Worm (Caenorhabditis elegans) whole organism, L3 larva: ENCODE results near the gene C14F11.4.

ENCODE experiments used
- R02D3.7 ChIP-seq: fragments of 150-350 bp; optimal IDR thresholded peaks from 2 replicates; lab custom pipeline; 2014; ENCODE audit warnings: missing biosample characterization, missing genetic modification characterization
- ZK546.5 ChIP-seq: sonication (generic microtip); optimal IDR thresholded peaks from 2 replicates; lab custom pipeline; 2017; ENCODE audit warnings: missing biosample characterization, missing genetic modification characterization
- aly-2 ChIP-seq: fragments of 150-350 bp; optimal IDR thresholded peaks from 2 replicates; lab custom pipeline; 2014; ENCODE audit warnings: missing biosample characterization, missing genetic modification characterization
- ama-1 ChIP-seq: fragments of 150-350 bp; optimal IDR thresholded peaks from 2 replicates; lab custom pipeline; 2018
- ceh-16 ChIP-seq: sonication (generic microtip); optimal IDR thresholded peaks from 2 replicates; lab custom pipeline; 2017; ENCODE audit warnings: missing biosample characterization, missing genetic modification characterization
- ceh-28 ChIP-seq: fragments of 150-350 bp; optimal IDR thresholded peaks from 2 replicates; lab custom pipeline; 2014; ENCODE audit warnings: missing biosample characterization, missing genetic modification reagents, missing genetic modification characterization
- ceh-82 ChIP-seq: fragments of 150-350 bp; optimal IDR thresholded peaks from 2 replicates; lab custom pipeline; 2014; ENCODE audit warnings: missing biosample characterization, missing genetic modification characterization
- ceh-9 ChIP-seq: sonication (generic microtip); optimal IDR thresholded peaks from 2 replicates; lab custom pipeline; 2018; ENCODE audit warnings: missing biosample characterization, missing genetic modification characterization
- daf-12 ChIP-seq: fragments of 150-350 bp; optimal IDR thresholded peaks from 2 replicates; lab custom pipeline; 2014; ENCODE audit warnings: missing biosample characterization, missing genetic modification reagents, missing genetic modification characterization
- egl-27 ChIP-seq: sonication (generic microtip); optimal IDR thresholded peaks from 4 replicates; lab custom pipeline; 2017; ENCODE audit warnings: missing biosample characterization, missing genetic modification reagents, missing genetic modification characterization
- egl-5 ChIP-seq: fragments of 150-350 bp; optimal IDR thresholded peaks from 2 replicates; lab custom pipeline; 2017; ENCODE audit warnings: missing biosample characterization, missing genetic modification reagents, missing genetic modification characterization, inconsistent platforms
- elt-1 ChIP-seq: fragments of 150-350 bp; optimal IDR thresholded peaks from 2 replicates; lab custom pipeline; 2014; ENCODE audit warnings: missing biosample characterization, missing genetic modification characterization
- elt-2 ChIP-seq: sonication (generic microtip); optimal IDR thresholded peaks from 2 replicates; lab custom pipeline; 2016; ENCODE audit warnings: missing genetic modification reagents, mild to moderate bottlenecking, missing genetic modification characterization, missing compliant biosample characterization
- elt-3 ChIP-seq, 3 experiments: fragments of 150-350 bp in 1 of 3; sonication (generic microtip) in 2 of 3; optimal IDR thresholded peaks; 2 replicates in 2 of 3; 4 replicates in 1 of 3; lab custom pipeline; 2014 to 2017; ENCODE audit warnings: missing biosample characterization in 3 of 3, missing genetic modification characterization in 3 of 3
- eor-1 ChIP-seq, 2 experiments: fragments of 150-350 bp; optimal IDR thresholded peaks; 2 replicates each; lab custom pipeline; 2014 to 2018; ENCODE audit warnings: missing biosample characterization in 2 of 2, missing genetic modification characterization in 2 of 2
- fkh-10 ChIP-seq: sonication (generic microtip); optimal IDR thresholded peaks from 2 replicates; lab custom pipeline; 2017; ENCODE audit warnings: missing biosample characterization, missing genetic modification reagents, missing genetic modification characterization
- fkh-2 ChIP-seq: fragments of 150-350 bp; optimal IDR thresholded peaks from 2 replicates; lab custom pipeline; 2014; ENCODE audit warnings: missing biosample characterization, missing genetic modification reagents, missing genetic modification characterization
- fos-1 ChIP-seq: fragments of 150-350 bp; optimal IDR thresholded peaks from 2 replicates; lab custom pipeline; 2014; ENCODE audit warnings: missing biosample characterization, missing genetic modification characterization
- hmg-11 ChIP-seq: sonication (generic microtip); optimal IDR thresholded peaks from 2 replicates; lab custom pipeline; 2016; ENCODE audit warnings: missing genetic modification characterization, missing compliant biosample characterization
- jun-1 ChIP-seq: fragments of 150-350 bp; optimal IDR thresholded peaks from 2 replicates; lab custom pipeline; 2014; ENCODE audit warnings: missing biosample characterization, missing genetic modification reagents, missing genetic modification characterization
- lin-15B ChIP-seq: fragments of 150-350 bp; optimal IDR thresholded peaks from 2 replicates; lab custom pipeline; 2014; ENCODE audit warnings: missing biosample characterization, missing genetic modification characterization
- lin-39 ChIP-seq: fragments of 150-350 bp; optimal IDR thresholded peaks from 2 replicates; lab custom pipeline; 2018; ENCODE audit warnings: missing biosample characterization, missing genetic modification reagents, missing genetic modification characterization
- lsy-12 ChIP-seq: sonication (generic microtip); optimal IDR thresholded peaks from 2 replicates; lab custom pipeline; 2016; ENCODE audit warnings: mild to moderate bottlenecking, missing genetic modification characterization, missing compliant biosample characterization
- mdl-1 ChIP-seq: fragments of 150-350 bp; optimal IDR thresholded peaks from 2 replicates; lab custom pipeline; 2014; ENCODE audit warnings: missing biosample characterization, missing genetic modification characterization
- mml-1 ChIP-seq: fragments of 150-350 bp; sonication (generic microtip); optimal IDR thresholded peaks from 3 replicates; lab custom pipeline; 2014; ENCODE audit warnings: missing biosample characterization, missing genetic modification characterization
- nfya-1 ChIP-seq: sonication (generic microtip); optimal IDR thresholded peaks from 2 replicates; lab custom pipeline; 2017; ENCODE audit warnings: missing genetic modification characterization, mild to moderate bottlenecking, missing compliant biosample characterization, antibody characterized with exemption, moderate library complexity; ENCODE audit not compliant: insufficient read depth
- nhr-11 ChIP-seq: fragments of 150-350 bp; optimal IDR thresholded peaks from 2 replicates; lab custom pipeline; 2014; ENCODE audit warnings: missing biosample characterization, missing genetic modification characterization
- nhr-12 ChIP-seq: fragments of 150-350 bp; optimal IDR thresholded peaks from 2 replicates; lab custom pipeline; 2014; ENCODE audit warnings: missing biosample characterization, missing genetic modification characterization
- nhr-23 ChIP-seq: fragments of 150-350 bp; optimal IDR thresholded peaks from 2 replicates; lab custom pipeline; 2014; ENCODE audit warnings: missing biosample characterization, missing genetic modification reagents, missing genetic modification characterization
- nhr-237 ChIP-seq: fragments of 150-350 bp; optimal IDR thresholded peaks from 2 replicates; lab custom pipeline; 2014; ENCODE audit warnings: missing biosample characterization, missing genetic modification characterization
- nhr-25 ChIP-seq: sonication (generic microtip); optimal IDR thresholded peaks from 2 replicates; lab custom pipeline; 2017; ENCODE audit warnings: missing biosample characterization, missing genetic modification characterization
- nhr-28 ChIP-seq: fragments of 150-350 bp; optimal IDR thresholded peaks from 2 replicates; lab custom pipeline; 2014; ENCODE audit warnings: missing biosample characterization, missing genetic modification characterization
- nhr-43 ChIP-seq: sonication (generic microtip); optimal IDR thresholded peaks from 2 replicates; lab custom pipeline; 2016; ENCODE audit warnings: mild to moderate bottlenecking, missing genetic modification characterization, missing compliant biosample characterization; ENCODE audit not compliant: poor library complexity, severe bottlenecking
- nhr-67 ChIP-seq: fragments of 150-350 bp; optimal IDR thresholded peaks from 2 replicates; lab custom pipeline; 2014; ENCODE audit warnings: missing biosample characterization, missing genetic modification characterization
- nhr-76 ChIP-seq: fragments of 150-350 bp; sonication (generic microtip); optimal IDR thresholded peaks from 5 replicates; lab custom pipeline; 2014; ENCODE audit warnings: missing biosample characterization, missing genetic modification characterization
- nhr-77 ChIP-seq: fragments of 150-350 bp; optimal IDR thresholded peaks from 2 replicates; lab custom pipeline; 2014; ENCODE audit warnings: missing biosample characterization, missing genetic modification characterization
- pha-4 ChIP-seq: fragments of 150-350 bp; optimal IDR thresholded peaks from 2 replicates; lab custom pipeline; 2014; ENCODE audit warnings: missing biosample characterization, missing genetic modification reagents, missing genetic modification characterization
- pqm-1 ChIP-seq: fragments of 150-350 bp; optimal IDR thresholded peaks from 2 replicates; lab custom pipeline; 2017; ENCODE audit warnings: missing biosample characterization, missing genetic modification characterization, inconsistent platforms
- sea-2 ChIP-seq: fragments of 150-350 bp; sonication (generic microtip); optimal IDR thresholded peaks from 4 replicates; lab custom pipeline; 2014; ENCODE audit warnings: missing biosample characterization, missing genetic modification reagents, missing genetic modification characterization
- skn-1 ChIP-seq: fragments of 150-350 bp; optimal IDR thresholded peaks from 2 replicates; lab custom pipeline; 2014; ENCODE audit warnings: missing biosample characterization, missing genetic modification characterization
- snpc-4 ChIP-seq: fragments of 150-350 bp; optimal IDR thresholded peaks from 2 replicates; lab custom pipeline; 2014; ENCODE audit warnings: missing biosample characterization, missing genetic modification characterization
- tbx-2 ChIP-seq: sonication (generic microtip); optimal IDR thresholded peaks from 2 replicates; lab custom pipeline; 2016; ENCODE audit warnings: mild to moderate bottlenecking, missing genetic modification characterization, missing compliant biosample characterization
- unc-39 ChIP-seq: sonication (generic microtip); optimal IDR thresholded peaks from 4 replicates; lab custom pipeline; 2017; ENCODE audit warnings: missing biosample characterization, missing genetic modification characterization
- unc-62 ChIP-seq: fragments of 150-350 bp; sonication (generic microtip); optimal IDR thresholded peaks from 4 replicates; lab custom pipeline; 2014; ENCODE audit warnings: missing biosample characterization, missing genetic modification reagents, missing genetic modification characterization
- zag-1 ChIP-seq: fragments of 150-350 bp; optimal IDR thresholded peaks from 2 replicates; lab custom pipeline; 2014; ENCODE audit warnings: missing biosample characterization, missing genetic modification characterization
- ztf-11 ChIP-seq: fragments of 150-350 bp; optimal IDR thresholded peaks from 2 replicates; lab custom pipeline; 2014; ENCODE audit warnings: missing biosample characterization, missing genetic modification characterization
- ztf-4 ChIP-seq: fragments of 150-350 bp; optimal IDR thresholded peaks from 2 replicates; lab custom pipeline; 2014; ENCODE audit warnings: missing biosample characterization, missing genetic modification characterization

C14F11.4 gene

DNA sequence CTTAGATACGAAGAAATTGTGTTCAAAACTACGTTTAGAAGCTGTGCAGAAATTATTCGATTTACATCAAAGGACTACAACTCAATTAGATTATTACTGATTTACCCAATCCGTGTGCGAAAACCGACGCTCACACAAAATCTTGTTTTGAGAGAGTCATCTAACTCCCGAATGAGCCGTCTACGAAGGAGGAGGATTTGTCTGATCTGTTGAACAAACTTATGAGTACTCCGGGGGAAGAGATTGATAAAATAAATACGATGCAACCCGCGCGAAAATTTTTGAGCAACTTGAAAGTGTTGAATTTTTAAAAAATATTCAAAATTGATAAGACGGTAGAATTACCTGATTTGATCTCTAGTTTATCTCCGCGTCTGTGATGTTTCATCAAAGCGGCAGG lies 18.5 kb upstream of the C14F11.4 start:
- no peak for TF ChIP-seq sea-2 (GFP tag; lab: Kevin White, UChicago)
- TF ChIP-seq nhr-23 (tag; lab: Kevin White, UChicago) = peak; percentile 14
- no peak for TF ChIP-seq lin-39 (tag; lab: Kevin White, UChicago)
- TF ChIP-seq R02D3.7 (tag; lab: Kevin White, UChicago) = no peak
- TF ChIP-seq nhr-12 (tag; lab: Kevin White, UChicago) = no peak

- TF ChIP-seq unc-39 (tag; lab: Kevin White, UChicago) (no peak), fkh-10 (GFP tag; lab: Kevin White, UChicago) (peak; percentile 64)
These were observed 18.0 kb upstream of the C14F11.4 start for ce11 chrX:6250866-6251265.

DNA sequence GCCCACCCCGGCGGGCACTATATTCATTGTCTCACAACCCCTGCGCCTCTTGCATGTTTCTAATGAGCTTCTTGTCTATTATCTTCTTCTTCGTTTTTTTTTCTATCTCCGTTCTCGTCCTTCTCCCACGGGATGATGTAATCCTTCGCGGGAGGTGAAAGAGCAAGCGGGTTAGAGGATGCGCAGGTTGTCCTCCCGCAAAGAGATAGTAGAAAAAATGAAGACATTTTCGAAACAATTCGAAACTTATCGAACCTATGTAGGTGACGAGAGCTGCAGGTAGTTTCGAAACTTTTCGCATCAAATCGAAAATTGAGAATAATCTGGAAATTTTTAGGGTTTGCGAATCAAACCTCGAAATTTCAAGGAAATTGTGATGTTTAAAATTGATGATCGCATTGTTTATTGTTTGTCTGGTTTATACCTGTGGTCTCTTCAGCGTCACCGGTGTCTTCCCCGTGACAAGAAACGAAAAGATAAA lies 17.5 kb upstream of the C14F11.4 start:
- TF ChIP-seq mml-1 (tag; lab: Kevin White, UChicago) (no peak), lin-15B (tag; lab: Kevin White, UChicago) (no peak), ceh-9 (tag; lab: Kevin White, UChicago) (no peak), nhr-12 (tag; lab: Kevin White, UChicago) (no peak), nhr-76 (tag; lab: Kevin White, UChicago) (no peak), elt-1 (tag; lab: Kevin White, UChicago) (no peak), pha-4 (peak; percentile 60), fos-1 (no peak), unc-39 (tag; lab: Kevin White, UChicago) (no peak), lsy-12 (no peak), jun-1 (tag; lab: Kevin White, UChicago) (no peak), nfya-1 (tag; lab: Kevin White, UChicago) (peak; percentile 40), fkh-2 (tag; lab: Kevin White, UChicago) (no peak), ztf-11 (tag; lab: Kevin White, UChicago) (no peak), nhr-23 (tag; lab: Kevin White, UChicago) (peak; percentile 71), ztf-4 (no peak), aly-2 (tag; lab: Kevin White, UChicago) (no peak), sea-2 (GFP tag; lab: Kevin White, UChicago) (no peak), nhr-237 (tag; lab: Kevin White, UChicago) (no peak), egl-27 (tag; lab: Kevin White, UChicago) (no peak), fkh-10 (GFP tag; lab: Kevin White, UChicago) (no peak), skn-1 (tag; lab: Kevin White, UChicago) (no peak), pqm-1 (tag; lab: Kevin White, UChicago) (peak; percentile 18), zag-1 (tag; lab: Kevin White, UChicago) (no peak), elt-2 (tag; lab: Kevin White, UChicago) (peak; percentile 84), unc-62 (peak; percentile 44), nhr-28 (tag; lab: Kevin White, UChicago) (no peak), lin-39 (tag; lab: Kevin White, UChicago) (no peak), egl-5 (no peak), nhr-25 (tag; lab: Kevin White, UChicago) (peak; percentile 44), nhr-11 (no peak), ZK546.5 (tag; lab: Kevin White, UChicago) (no peak), nhr-67 (no peak), ceh-82 (tag; lab: Kevin White, UChicago) (no peak), ceh-16 (tag; lab: Kevin White, UChicago) (no peak), snpc-4 (no peak), nhr-43 (tag; lab: Kevin White, UChicago) (no peak), tbx-2 (tag; lab: Kevin White, UChicago) (peak; percentile 0), R02D3.7 (tag; lab: Kevin White, UChicago) (peak; percentile 1), nhr-77 (tag; lab: Kevin White, UChicago) (no peak), mdl-1 (no peak), ama-1 (no peak), eor-1 (tag; optimal IDR thresholded peaks at IDR 0.05; lab: Kevin White, UChicago) (no peak), hmg-11 (tag; lab: Kevin White, UChicago) (no peak), daf-12 (tag; lab: Kevin White, UChicago) (no peak), elt-3 (tag; optimal IDR thresholded peaks at IDR 0.05; lab: Kevin White, UChicago) (peak in 1 of 3 experiments; percentile 46), ceh-28 (tag; lab: Kevin White, UChicago) (no peak)
